Fruit fly (Drosophila melanogaster) whole organism, embryonic: ENCODE measurements around the gene pHCl-1.
A peak's percentile ranks its signal among the peaks of the same experiment; 100 is the strongest.

Source experiments
- Adf1 ChIP-seq: fragments of 200-800 bp; sonication (Bioruptor generic); IDR thresholded peaks from 2 replicates; pipeline ENCODE4 v1.3.6; 2022; ENCODE audit warnings: missing biosample characterization, missing genetic modification characterization
- Aef1 ChIP-seq: fragments of 200-800 bp; sonication (Bioruptor generic); IDR thresholded peaks from 3 replicates; pipeline ENCODE4 v1.3.6; 2022; ENCODE audit warnings: missing biosample characterization, missing genetic modification characterization
- Atf6 ChIP-seq: fragments of 200-800 bp; sonication (Bioruptor generic); IDR thresholded peaks from 2 replicates; pipeline ENCODE4 v1.3.6; 2022; ENCODE audit warnings: missing biosample characterization, missing genetic modification characterization
- B-H1 ChIP-seq: fragments of 200-800 bp; sonication (Bioruptor generic); IDR thresholded peaks from 3 replicates; pipeline ENCODE4 v1.3.6; 2022; ENCODE audit warnings: missing biosample characterization, missing genetic modification characterization
- CG10147 ChIP-seq: fragments of 200-800 bp; sonication (Bioruptor generic); optimal IDR thresholded peaks from 2 replicates; lab custom pipeline; 2019; ENCODE audit warnings: missing biosample characterization, mild to moderate bottlenecking, missing genetic modification characterization, moderate library complexity
- CG10565 ChIP-seq: fragments of 200-800 bp; sonication (Bioruptor generic); optimal IDR thresholded peaks from 3 replicates; lab custom pipeline; 2016; ENCODE audit warnings: missing biosample characterization, mild to moderate bottlenecking, missing genetic modification characterization
- CG11695 ChIP-seq: fragments of 200-800 bp; sonication (Bioruptor generic); IDR thresholded peaks from 3 replicates; pipeline ENCODE4 v1.3.6; 2022; ENCODE audit warnings: missing biosample characterization, missing genetic modification characterization
- CG12155 ChIP-seq: fragments of 200-800 bp; sonication (Bioruptor generic); optimal IDR thresholded peaks from 3 replicates; lab custom pipeline; 2016; ENCODE audit warnings: missing biosample characterization, missing genetic modification characterization
- CG13424 ChIP-seq: fragments of 200-800 bp; sonication (Bioruptor generic); optimal IDR thresholded peaks from 2 replicates; lab custom pipeline; 2019; ENCODE audit warnings: missing biosample characterization, mild to moderate bottlenecking, missing genetic modification characterization, moderate library complexity
- CG15011 ChIP-seq: fragments of 200-800 bp; sonication (Bioruptor generic); optimal IDR thresholded peaks from 3 replicates; lab custom pipeline; 2018; ENCODE audit warnings: missing biosample characterization, mild to moderate bottlenecking, missing genetic modification characterization
- CG15601 ChIP-seq: fragments of 200-800 bp; sonication (Bioruptor generic); optimal IDR thresholded peaks from 3 replicates; lab custom pipeline; 2019; ENCODE audit warnings: missing biosample characterization, mild to moderate bottlenecking, missing genetic modification characterization, moderate library complexity
- CG1603 ChIP-seq: fragments of 200-800 bp; sonication (Bioruptor generic); optimal IDR thresholded peaks from 2 replicates; lab custom pipeline; 2019; ENCODE audit warnings: missing biosample characterization, mild to moderate bottlenecking, missing genetic modification characterization, moderate library complexity
- CG16815 ChIP-seq: fragments of 200-800 bp; sonication (Bioruptor generic); optimal IDR thresholded peaks from 3 replicates; lab custom pipeline; 2017; ENCODE audit warnings: missing biosample characterization, mild to moderate bottlenecking, missing genetic modification characterization
- CG2875 ChIP-seq: fragments of 200-800 bp; sonication (Bioruptor generic); optimal IDR thresholded peaks from 2 replicates; lab custom pipeline; 2017; ENCODE audit warnings: missing biosample characterization, mild to moderate bottlenecking, missing genetic modification characterization, missing genetic modification reagents
- CG30403 ChIP-seq: fragments of 200-800 bp; sonication (Bioruptor generic); optimal IDR thresholded peaks from 3 replicates; lab custom pipeline; 2016; ENCODE audit warnings: missing biosample characterization, missing genetic modification characterization
- CG34422 ChIP-seq: fragments of 200-800 bp; sonication (Bioruptor generic); IDR thresholded peaks from 3 replicates; pipeline ENCODE4 v1.3.6; 2022; ENCODE audit warnings: missing biosample characterization, missing genetic modification characterization
- CG4424 ChIP-seq: fragments of 200-800 bp; sonication (Bioruptor generic); optimal IDR thresholded peaks from 3 replicates; lab custom pipeline; 2016; ENCODE audit warnings: missing biosample characterization, missing genetic modification characterization
- CG4617 ChIP-seq: fragments of 200-800 bp; sonication (Bioruptor generic); optimal IDR thresholded peaks from 3 replicates; lab custom pipeline; 2016; ENCODE audit warnings: missing biosample characterization, missing genetic modification characterization, borderline replicate concordance
- CG6254 ChIP-seq: fragments of 200-800 bp; sonication (Bioruptor generic); optimal IDR thresholded peaks from 3 replicates; lab custom pipeline; 2017; ENCODE audit warnings: mild to moderate bottlenecking, missing biosample characterization, missing genetic modification reagents, missing genetic modification characterization
- CG6272 ChIP-seq: fragments of 200-800 bp; sonication (Bioruptor generic); IDR thresholded peaks from 2 replicates; pipeline ENCODE4 v1.3.6; 2022; ENCODE audit warnings: missing biosample characterization, missing genetic modification characterization
- CG7963 ChIP-seq: fragments of 200-800 bp; sonication (Bioruptor generic); IDR thresholded peaks from 3 replicates; pipeline ENCODE4 v1.3.6; 2022; ENCODE audit warnings: missing biosample characterization, missing genetic modification characterization; ENCODE audit not compliant: partially characterized antibody
- CoRest ChIP-seq: fragments of 200-800 bp; sonication (Bioruptor generic); optimal IDR thresholded peaks from 3 replicates; lab custom pipeline; 2018; ENCODE audit warnings: missing biosample characterization, mild to moderate bottlenecking, missing genetic modification characterization, moderate library complexity
- D ChIP-seq, 2 experiments: fragments of 200-800 bp in 1 of 2; fragments of >200 bp in 1 of 2; sonication (Bioruptor generic) in 1 of 2; optimal IDR thresholded peaks; 2 replicates in 1 of 2; 3 replicates in 1 of 2; lab custom pipeline; 2017; ENCODE audit warnings: mild to moderate bottlenecking in 1 of 2, missing biosample characterization in 1 of 2, missing genetic modification characterization in 1 of 2, missing genetic modification reagents in 1 of 2
- Deaf1 ChIP-seq: fragments of 200-800 bp; optimal IDR thresholded peaks from 3 replicates; lab custom pipeline; 2019; ENCODE audit warnings: missing biosample characterization, mild to moderate bottlenecking, missing genetic modification characterization, moderate library complexity
- Dll ChIP-seq: fragments of 200-800 bp; sonication (Bioruptor generic); IDR thresholded peaks from 4 replicates; pipeline ENCODE4 v1.3.6; 2022; ENCODE audit warnings: missing biosample characterization, missing genetic modification characterization; ENCODE audit not compliant: partially characterized antibody
- Doc3 ChIP-seq: fragments of 200-800 bp; sonication (Bioruptor generic); IDR thresholded peaks from 3 replicates; pipeline ENCODE4 v1.3.6; 2022; ENCODE audit warnings: missing biosample characterization, missing genetic modification characterization; ENCODE audit not compliant: partially characterized antibody
- HHEX ChIP-seq: fragments of 200-800 bp; sonication (Bioruptor generic); optimal IDR thresholded peaks from 3 replicates; lab custom pipeline; 2017; ENCODE audit warnings: missing biosample characterization, mild to moderate bottlenecking, missing genetic modification characterization, missing genetic modification reagents
- Max ChIP-seq: fragments of 200-800 bp; sonication (Bioruptor generic); optimal IDR thresholded peaks from 2 replicates; lab custom pipeline; 2016; ENCODE audit warnings: missing biosample characterization, mild to moderate bottlenecking, missing genetic modification characterization
- Med ChIP-seq: fragments of 200-800 bp; sonication (Bioruptor generic); peaks from one replicate; lab custom pipeline; 2016; ENCODE audit warnings: missing biosample characterization, missing genetic modification characterization, mild to moderate bottlenecking, inconsistent platforms, moderate library complexity
- NC2α ChIP-seq: fragments of 200-800 bp; sonication (Bioruptor generic); optimal IDR thresholded peaks from 2 replicates; lab custom pipeline; 2016; ENCODE audit warnings: missing biosample characterization, missing genetic modification characterization
- NFAT ChIP-seq: fragments of 200-800 bp; sonication (Bioruptor generic); IDR thresholded peaks from 2 replicates; pipeline ENCODE4 v1.3.6; 2022; ENCODE audit warnings: missing biosample characterization, missing genetic modification characterization
- NK7.1 ChIP-seq: fragments of 200-800 bp; sonication (Bioruptor generic); optimal IDR thresholded peaks from 3 replicates; lab custom pipeline; 2016; ENCODE audit warnings: missing biosample characterization, missing genetic modification characterization
- Rx ChIP-seq: fragments of 200-800 bp; sonication (Bioruptor generic); IDR thresholded peaks from 2 replicates; pipeline ENCODE4 v1.3.6; 2022; ENCODE audit warnings: missing biosample characterization, missing genetic modification characterization
- amos ChIP-seq: fragments of 200-800 bp; sonication (Bioruptor generic); IDR thresholded peaks from 2 replicates; pipeline ENCODE4 v1.3.6; 2022; ENCODE audit warnings: missing biosample characterization, missing genetic modification characterization; ENCODE audit not compliant: partially characterized antibody
- crp ChIP-seq, 2 experiments: fragments of 200-800 bp; sonication (Bioruptor generic); optimal IDR thresholded peaks; 2 replicates in 1 of 2; 3 replicates in 1 of 2; lab custom pipeline; 2017; ENCODE audit warnings: missing biosample characterization in 2 of 2, missing genetic modification characterization in 2 of 2, mild to moderate bottlenecking in 1 of 2, moderate library complexity in 1 of 2
- dpn ChIP-seq, 2 experiments: fragments of 200-800 bp; sonication (Bioruptor generic); optimal IDR thresholded peaks; 3 replicates each; lab custom pipeline; 2016; ENCODE audit warnings: missing biosample characterization in 2 of 2, missing genetic modification characterization in 2 of 2
- fd102C ChIP-seq: fragments of 200-800 bp; sonication (Bioruptor generic); optimal IDR thresholded peaks from 2 replicates; lab custom pipeline; 2018; ENCODE audit warnings: missing biosample characterization, mild to moderate bottlenecking, missing genetic modification characterization, moderate library complexity
- gcm ChIP-seq: fragments of 200-800 bp; sonication (Bioruptor generic); optimal IDR thresholded peaks from 2 replicates; lab custom pipeline; 2019; ENCODE audit warnings: missing biosample characterization, mild to moderate bottlenecking, missing genetic modification characterization, moderate library complexity
- lov ChIP-seq, 2 experiments: fragments of 200-800 bp in 1 of 2; fragments of >200 bp in 1 of 2; sonication (Bioruptor generic) in 1 of 2; IDR thresholded peaks in 1 of 2; optimal IDR thresholded peaks in 1 of 2; 2 replicates in 1 of 2; 3 replicates in 1 of 2; pipeline versions ENCODE4 v1.3.6 to Lab custom; 2017 to 2022; ENCODE audit warnings: missing biosample characterization in 1 of 2, missing genetic modification characterization in 1 of 2
- pb ChIP-seq: fragments of 200-800 bp; sonication (Bioruptor generic); optimal IDR thresholded peaks from 3 replicates; lab custom pipeline; 2016; ENCODE audit warnings: missing biosample characterization, missing genetic modification characterization
- sc ChIP-seq, 3 experiments: fragments of >200 bp in 2 of 3; fragments of 200-800 bp in 1 of 3; sonication (Bioruptor generic) in 1 of 3; optimal IDR thresholded peaks; 2 replicates in 2 of 3; 3 replicates in 1 of 3; lab custom pipeline; 2017; ENCODE audit warnings: mild to moderate bottlenecking in 1 of 3, missing biosample characterization in 1 of 3, missing genetic modification characterization in 1 of 3, missing genetic modification reagents in 1 of 3
- sqz ChIP-seq: fragments of 200-800 bp; sonication (Bioruptor generic); optimal IDR thresholded peaks from 3 replicates; lab custom pipeline; 2018; ENCODE audit warnings: missing biosample characterization, mild to moderate bottlenecking, missing genetic modification characterization
- sr ChIP-seq: fragments of 200-800 bp; sonication (Bioruptor generic); IDR thresholded peaks from 3 replicates; pipeline ENCODE4 v1.3.6; 2022; ENCODE audit warnings: missing biosample characterization, missing genetic modification characterization
- tio ChIP-seq: fragments of 200-800 bp; sonication (Bioruptor generic); optimal IDR thresholded peaks from 2 replicates; lab custom pipeline; 2017; ENCODE audit warnings: missing biosample characterization, missing genetic modification characterization, inconsistent platforms
- unpg ChIP-seq: fragments of 200-800 bp; sonication (Bioruptor generic); optimal IDR thresholded peaks from 3 replicates; lab custom pipeline; 2018; ENCODE audit warnings: missing biosample characterization, mild to moderate bottlenecking, missing genetic modification characterization, moderate library complexity
- z ChIP-seq: fragments of 200-800 bp; sonication (Bioruptor generic); IDR thresholded peaks from 3 replicates; pipeline ENCODE4 v1.3.6; 2022; ENCODE audit warnings: missing biosample characterization, missing genetic modification characterization

Gene pHCl-1

dm6 chr3L:15826985-15827635 is 71.7 kb downstream of the pHCl-1 start (continued):
- TF ChIP-seq CG4617 (GFP tag; lab: Kevin White, UChicago) (peak; percentile 73), CG1603 (tag; lab: Kevin White, UChicago) (peak; percentile 53), pb (GFP tag; lab: Kevin White, UChicago) (no peak), lov (optimal IDR thresholded peaks at IDR 0.05; lab: Kevin White, UChicago) (no peak), lov (GFP tag; IDR thresholded peaks at IDR 0.05; lab: Robert Waterston, UW) (no peak), Max (GFP tag; lab: Kevin White, UChicago) (peak; percentile 57), amos (no peak), Rx (no peak), CoRest (tag; lab: Kevin White, UChicago) (peak; percentile 90), sr (GFP tag; lab: Robert Waterston, UW) (0 out of 3 replicates have a peak, but pooled peaks have one; percentile 39), B-H1 (GFP tag; lab: Robert Waterston, UW) (peak; percentile 23; the same call in 1 of the 3 replicates), CG34422 (GFP tag; lab: Robert Waterston, UW) (peak; percentile 62; the same call in 2 of the 3 replicates), CG30403 (GFP tag; lab: Kevin White, UChicago) (peak; percentile 72), CG4424 (peak; percentile 59), NFAT (GFP tag; lab: Robert Waterston, UW) (peak; percentile 78), CG16815 (GFP tag; lab: Kevin White, UChicago) (peak; percentile 47), CG6254 (GFP tag; lab: Kevin White, UChicago) (peak; percentile 18), NC2α (GFP tag; lab: Kevin White, UChicago) (peak; percentile 35), CG11695 (GFP tag; lab: Robert Waterston, UW) (peak; percentile 79), fd102C (GFP tag; lab: Kevin White, UChicago) (no peak), sc (optimal IDR thresholded peaks at IDR 0.05; lab: Kevin White, UChicago) (no peak), sc (GFP tag; optimal IDR thresholded peaks at IDR 0.05; lab: Kevin White, UChicago) (peak; percentile 55), CG15601 (tag; lab: Kevin White, UChicago) (peak; percentile 75), CG15011 (GFP tag; lab: Kevin White, UChicago) (peak; percentile 57), CG2875 (peak; percentile 61), CG12155 (GFP tag; lab: Kevin White, UChicago) (peak; percentile 56), sqz (GFP tag; lab: Kevin White, UChicago) (peak; percentile 76), crp (GFP tag; optimal IDR thresholded peaks at IDR 0.05; lab: Kevin White, UChicago) (peak in 1 of 2 experiments; percentile 0), unpg (GFP tag; lab: Kevin White, UChicago) (peak; percentile 76), dpn (GFP tag; optimal IDR thresholded peaks at IDR 0.05; lab: Kevin White, UChicago) (peak; percentile 35 to 65), gcm (GFP tag; lab: Kevin White, UChicago) (peak; percentile 55), Dll (GFP tag; lab: Robert Waterston, UW) (0 out of 4 replicates have a peak, but pooled peaks have one; percentile 66), CG10147 (GFP tag; lab: Kevin White, UChicago) (peak; percentile 89), Deaf1 (tag; lab: Kevin White, UChicago) (peak; percentile 66), Med (GFP tag; lab: Kevin White, UChicago) (peak; percentile 87), Atf6 (GFP tag; lab: Robert Waterston, UW) (peak; percentile 62), Doc3 (GFP tag; lab: Robert Waterston, UW) (no peak), CG13424 (tag; lab: Kevin White, UChicago) (peak; percentile 89), CG10565 (no peak), CG7963 (GFP tag; lab: Robert Waterston, UW) (no peak), NK7.1 (GFP tag; lab: Kevin White, UChicago) (peak; percentile 6), z (GFP tag; lab: Robert Waterston, UW) (no peak), Adf1 (GFP tag; lab: Robert Waterston, UW) (peak; percentile 22; the same call in 1 of the 2 replicates), CG6272 (GFP tag; lab: Robert Waterston, UW) (no peak), HHEX (GFP tag; lab: Kevin White, UChicago) (peak; percentile 87), D (optimal IDR thresholded peaks at IDR 0.05; lab: Kevin White, UChicago) (peak; percentile 47), D (GFP tag; optimal IDR thresholded peaks at IDR 0.05; lab: Kevin White, UChicago) (peak; percentile 73), tio (peak; percentile 73), Aef1 (GFP tag; lab: Robert Waterston, UW) (peak; percentile 35; the same call in 2 of the 3 replicates)
